Worm (Caenorhabditis elegans) whole organism, late embryonic: ENCODE results near the gene K08D8.12.
A peak's percentile ranks its signal among the peaks of the same experiment; 100 is the strongest.

Experiments used
- T23F11.4 ChIP-seq: fragments of 200-800 bp; sonication (Bioruptor generic); optimal IDR thresholded peaks from 2 replicates; lab custom pipeline; 2018; ENCODE audit warnings: mild to moderate bottlenecking, missing genetic modification characterization, missing compliant biosample characterization
- Y22D7AL.16 ChIP-seq: sonication (generic microtip); optimal IDR thresholded peaks from 2 replicates; lab custom pipeline; 2016; ENCODE audit warnings: missing genetic modification characterization, missing compliant biosample characterization
- ahr-1 ChIP-seq: sonication (generic microtip); optimal IDR thresholded peaks from 2 replicates; lab custom pipeline; 2016; ENCODE audit warnings: missing genetic modification characterization, missing compliant biosample characterization
- ceh-14 ChIP-seq: sonication (generic microtip); optimal IDR thresholded peaks from 2 replicates; lab custom pipeline; 2016; ENCODE audit warnings: missing genotype, missing genetic modification characterization, missing compliant biosample characterization
- ceh-18 ChIP-seq: sonication (generic microtip); optimal IDR thresholded peaks from 2 replicates; lab custom pipeline; 2016; ENCODE audit warnings: missing genetic modification characterization, missing compliant biosample characterization
- ceh-19 ChIP-seq: fragments of 200-800 bp; sonication (Bioruptor generic); optimal IDR thresholded peaks from 2 replicates; lab custom pipeline; 2018; ENCODE audit warnings: mild to moderate bottlenecking, missing genetic modification characterization, missing compliant biosample characterization
- ceh-2 ChIP-seq: sonication (generic microtip); optimal IDR thresholded peaks from 2 replicates; lab custom pipeline; 2016; ENCODE audit warnings: missing genotype, missing genetic modification characterization, missing compliant biosample characterization
- ceh-30 ChIP-seq: fragments of 150-350 bp; optimal IDR thresholded peaks from 2 replicates; lab custom pipeline; 2014; ENCODE audit warnings: missing biosample characterization, missing genetic modification characterization
- ceh-34 ChIP-seq: sonication (generic microtip); optimal IDR thresholded peaks from 2 replicates; lab custom pipeline; 2016; ENCODE audit warnings: mild to moderate bottlenecking, missing genetic modification characterization, missing compliant biosample characterization
- ceh-48 ChIP-seq: sonication (generic microtip); optimal IDR thresholded peaks from 2 replicates; lab custom pipeline; 2016; ENCODE audit warnings: missing genetic modification characterization, inconsistent platforms, missing compliant biosample characterization
- che-1 ChIP-seq: sonication (generic microtip); optimal IDR thresholded peaks from 2 replicates; lab custom pipeline; 2016; ENCODE audit warnings: mild to moderate bottlenecking, missing genetic modification characterization, missing compliant biosample characterization
- elt-2 ChIP-seq: sonication (generic microtip); optimal IDR thresholded peaks from 2 replicates; lab custom pipeline; 2016; ENCODE audit warnings: missing genetic modification reagents, missing genetic modification characterization, missing compliant biosample characterization
- elt-4 ChIP-seq: sonication (generic microtip); optimal IDR thresholded peaks from 2 replicates; lab custom pipeline; 2016; ENCODE audit warnings: missing genetic modification characterization, missing compliant biosample characterization
- ets-4 ChIP-seq: sonication (generic microtip); optimal IDR thresholded peaks from 2 replicates; lab custom pipeline; 2016; ENCODE audit warnings: missing genetic modification characterization, missing compliant biosample characterization
- fax-1 ChIP-seq: sonication (generic microtip); optimal IDR thresholded peaks from 2 replicates; lab custom pipeline; 2016; ENCODE audit warnings: missing genotype, missing genetic modification characterization, missing compliant biosample characterization
- fkh-10 ChIP-seq: fragments of 150-350 bp; optimal IDR thresholded peaks from 2 replicates; lab custom pipeline; 2014; ENCODE audit warnings: missing biosample characterization, missing genetic modification reagents, missing genetic modification characterization
- gmeb-2 ChIP-seq: sonication (generic microtip); optimal IDR thresholded peaks from 2 replicates; lab custom pipeline; 2016; ENCODE audit warnings: missing genetic modification characterization, inconsistent platforms, missing compliant biosample characterization
- hlh-15 ChIP-seq: sonication (generic microtip); optimal IDR thresholded peaks from 2 replicates; lab custom pipeline; 2016; ENCODE audit warnings: missing genetic modification characterization, missing compliant biosample characterization
- hlh-6 ChIP-seq: sonication (generic microtip); optimal IDR thresholded peaks from 2 replicates; lab custom pipeline; 2016; ENCODE audit warnings: missing genotype, missing genetic modification characterization, missing compliant biosample characterization
- lin-11 ChIP-seq: fragments of 200-800 bp; sonication (Bioruptor generic); optimal IDR thresholded peaks from 2 replicates; lab custom pipeline; 2018; ENCODE audit warnings: mild to moderate bottlenecking, missing genetic modification characterization, missing compliant biosample characterization
- mec-3 ChIP-seq: sonication (generic microtip); optimal IDR thresholded peaks from 2 replicates; lab custom pipeline; 2016; ENCODE audit warnings: borderline replicate concordance, missing genetic modification characterization, missing compliant biosample characterization
- nfya-1 ChIP-seq: sonication (generic microtip); optimal IDR thresholded peaks from 2 replicates; lab custom pipeline; 2017; ENCODE audit warnings: missing genetic modification characterization, mild to moderate bottlenecking, missing compliant biosample characterization, antibody characterized with exemption, moderate library complexity
- nhr-11 ChIP-seq: fragments of 150-350 bp; optimal IDR thresholded peaks from 2 replicates; lab custom pipeline; 2014; ENCODE audit warnings: missing biosample characterization, missing genetic modification characterization
- ref-2 ChIP-seq: sonication (generic microtip); optimal IDR thresholded peaks from 2 replicates; lab custom pipeline; 2016; ENCODE audit warnings: missing genetic modification characterization, missing compliant biosample characterization
- rnt-1 ChIP-seq: sonication (generic microtip); optimal IDR thresholded peaks from 2 replicates; lab custom pipeline; 2016; ENCODE audit warnings: missing genetic modification characterization, missing compliant biosample characterization
- sdc-2 ChIP-seq: sonication (generic microtip); optimal IDR thresholded peaks from 2 replicates; lab custom pipeline; 2016; ENCODE audit warnings: missing genotype, missing genetic modification characterization, missing compliant biosample characterization
- sox-4 ChIP-seq: sonication (generic microtip); optimal IDR thresholded peaks from 2 replicates; lab custom pipeline; 2017; ENCODE audit warnings: mild to moderate bottlenecking, missing genetic modification characterization, inconsistent platforms, missing compliant biosample characterization
- tbx-7 ChIP-seq: sonication (generic microtip); optimal IDR thresholded peaks from 2 replicates; lab custom pipeline; 2016; ENCODE audit warnings: missing genotype, missing genetic modification characterization, missing compliant biosample characterization
- ttx-3 ChIP-seq: sonication (generic microtip); optimal IDR thresholded peaks from 2 replicates; lab custom pipeline; 2016; ENCODE audit warnings: missing genetic modification reagents, missing genetic modification characterization, missing compliant biosample characterization
- ztf-16 ChIP-seq: sonication (generic microtip); optimal IDR thresholded peaks from 2 replicates; lab custom pipeline; 2017; ENCODE audit warnings: missing genetic modification characterization, missing compliant biosample characterization

K08D8.12 gene

DNA sequence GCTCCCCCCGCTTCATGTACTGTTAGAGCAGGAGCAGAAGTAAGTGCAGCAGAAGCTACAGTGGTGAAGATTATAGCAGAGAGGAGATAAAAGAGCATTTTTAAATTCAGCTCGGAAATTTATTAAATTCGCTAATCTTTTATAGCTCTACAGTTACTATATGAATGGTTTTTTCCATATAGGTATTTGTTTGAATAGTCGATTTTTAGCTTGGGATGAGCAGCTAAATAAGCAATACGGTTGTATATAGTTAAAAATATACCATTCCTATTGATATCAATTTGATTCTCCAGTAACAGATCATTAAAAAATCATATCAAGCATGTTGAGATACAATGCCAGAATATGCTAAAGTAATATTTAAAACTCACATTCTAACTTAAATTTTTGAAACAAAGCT lies 33.4 kb downstream of the K08D8.12 start, which contains the start of gene srlf-5:
Gene srlf-5 (minus strand): TSS at position 101 of the 400 bp plus-strand sequence.
- TF ChIP-seq elt-4 (no peak), hlh-6 (tag; lab: Kevin White, UChicago) (no peak), rnt-1 (tag; lab: Kevin White, UChicago) (no peak), gmeb-2 (tag; lab: Kevin White, UChicago) (no peak), lin-11 (tag; lab: Kevin White, UChicago) (no peak)

DNA sequence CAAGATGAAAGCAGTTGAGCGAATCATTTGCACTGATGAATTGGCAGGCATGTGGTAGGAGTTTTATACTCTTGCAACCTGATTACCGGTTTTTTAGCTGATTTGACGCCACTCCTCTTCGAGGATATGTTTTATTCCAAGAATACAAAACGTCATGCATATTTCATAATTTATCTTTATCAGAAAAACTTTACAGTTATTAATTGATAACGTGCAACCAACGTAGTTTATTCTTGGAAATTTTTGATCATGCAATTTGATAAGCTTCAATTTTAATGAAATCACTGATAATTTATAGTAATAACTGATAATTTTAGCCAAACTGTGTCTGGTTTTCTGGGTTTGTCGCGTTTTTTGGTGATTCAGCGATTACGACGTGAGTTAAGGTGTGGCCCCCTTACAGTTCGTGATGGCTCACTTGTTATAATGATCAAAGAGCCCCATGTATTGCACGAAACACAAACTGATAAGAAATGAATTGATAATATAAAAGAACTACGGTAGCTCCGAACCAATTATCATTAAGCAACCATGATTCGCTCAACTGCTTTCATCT lies 43.0 kb downstream of the K08D8.12 start, which contains the start of the genes cld-1 and dod-21:
Gene cld-1 (minus strand): TSS at position 51 of the 556 bp plus-strand sequence.
Gene dod-21 (plus strand): TSS at position 518 of the 556 bp plus-strand sequence.
- no peak for TF ChIP-seq ceh-30 (tag; lab: Kevin White, UChicago)
- TF ChIP-seq elt-2: peak; percentile 70

- TF ChIP-seq ztf-16 (no peak), nhr-11 (no peak), ref-2 (tag; lab: Kevin White, UChicago) (no peak), rnt-1 (tag; lab: Kevin White, UChicago) (no peak), ceh-19 (GFP tag; lab: Kevin White, UChicago) (no peak), mec-3 (no peak), ceh-48 (no peak), che-1 (no peak), T23F11.4 (GFP tag; lab: Kevin White, UChicago) (no peak), fax-1 (no peak), nfya-1 (no peak), sdc-2 (no peak), ceh-14 (tag; lab: Kevin White, UChicago) (no peak), elt-4 (no peak)
- TF ChIP-seq, all 69 proteins: peak for 0
Measured at ce11 chrIV:12941254-12941653, 48.0 kb downstream of the K08D8.12 start, which contains the start of gene dod-24. Gene dod-24 (minus strand): TSS chrIV:12941354.

DNA sequence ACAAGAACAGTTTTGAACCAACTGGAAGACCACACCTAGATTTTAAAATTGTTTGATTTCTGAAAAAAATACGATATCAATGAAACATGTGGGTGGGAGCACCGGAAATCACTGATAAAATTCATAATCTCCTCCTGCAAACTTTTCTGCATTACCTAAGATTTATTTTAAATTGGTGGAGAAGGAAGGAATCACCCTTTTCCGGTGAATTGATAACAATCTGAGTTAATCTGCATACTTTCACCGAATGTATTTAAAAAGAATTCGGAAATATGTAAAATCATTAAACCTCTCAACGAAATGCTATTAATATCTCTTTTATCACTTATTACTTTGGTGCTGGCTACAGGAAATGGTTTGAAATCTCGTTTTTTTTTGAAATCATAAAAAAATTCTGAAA lies 49.4 kb downstream of the K08D8.12 start, which contains the start of gene dct-19:
Gene dct-19 (plus strand): TSS at position 301 of the 400 bp plus-strand sequence.
- TF ChIP-seq sox-4 (tag; lab: Kevin White, UChicago): no peak
- no peak for TF ChIP-seq fkh-10 (GFP tag; lab: Kevin White, UChicago)
- TF ChIP-seq hlh-15 (tag; lab: Kevin White, UChicago): no peak
- TF ChIP-seq ets-4: no peak
- no peak for TF ChIP-seq mec-3
- no peak for TF ChIP-seq ahr-1 (tag; lab: Kevin White, UChicago)
- no peak for TF ChIP-seq ceh-48
- TF ChIP-seq elt-2: no peak
- no peak for TF ChIP-seq ttx-3 (tag; lab: Kevin White, UChicago)
- no peak for TF ChIP-seq ztf-16
- no peak for TF ChIP-seq Y22D7AL.16
- TF ChIP-seq tbx-7: no peak
- TF ChIP-seq ceh-2 (tag; lab: Kevin White, UChicago): no peak
- no peak for TF ChIP-seq ceh-18 (tag; lab: Kevin White, UChicago)
- TF ChIP-seq ceh-34: no peak
